Fruit fly (Drosophila melanogaster) whole organism, adult: ENCODE data around the gene CG31681.

Source experiments
- CG11617 ChIP-seq: fragments of 200-800 bp; sonication (Bioruptor generic); optimal IDR thresholded peaks from 2 replicates; lab custom pipeline; 2017; ENCODE audit warnings: mild to moderate bottlenecking, missing biosample characterization, missing genetic modification reagents, missing genetic modification characterization
- CG12768 ChIP-seq: fragments of 200-800 bp; sonication (Bioruptor generic); optimal IDR thresholded peaks from 2 replicates; lab custom pipeline; 2017; ENCODE audit warnings: missing biosample characterization, missing genetic modification characterization, mild to moderate bottlenecking, moderate library complexity, missing genetic modification reagents
- CG1620 ChIP-seq: fragments of 200-800 bp; sonication (Bioruptor generic); optimal IDR thresholded peaks from 2 replicates; lab custom pipeline; 2016; ENCODE audit warnings: missing biosample characterization, missing genetic modification characterization
- CG33017 ChIP-seq: fragments of 200-800 bp; sonication (Bioruptor generic); optimal IDR thresholded peaks from 2 replicates; lab custom pipeline; 2018; ENCODE audit warnings: missing biosample characterization, mild to moderate bottlenecking, missing genetic modification characterization, moderate library complexity
- CG5204 ChIP-seq: fragments of 200-800 bp; sonication (Bioruptor generic); optimal IDR thresholded peaks from 2 replicates; lab custom pipeline; 2016; ENCODE audit warnings: missing biosample characterization, missing genetic modification characterization
- Clk ChIP-seq: fragments of 200-800 bp; sonication (Bioruptor generic); optimal IDR thresholded peaks from 2 replicates; lab custom pipeline; 2017; ENCODE audit warnings: missing biosample characterization, missing genetic modification characterization
- Mnt ChIP-seq: fragments of 200-800 bp; sonication (Bioruptor generic); optimal IDR thresholded peaks from 2 replicates; lab custom pipeline; 2016; ENCODE audit warnings: missing biosample characterization, mild to moderate bottlenecking, missing genetic modification characterization
- bab1 ChIP-seq: fragments of 200-800 bp; sonication (Bioruptor generic); optimal IDR thresholded peaks from 3 replicates; lab custom pipeline; 2019; ENCODE audit warnings: missing biosample characterization, mild to moderate bottlenecking, missing genetic modification characterization, moderate library complexity
- kay ChIP-seq: fragments of 200-800 bp; sonication (Bioruptor generic); peaks from one replicate; lab custom pipeline; 2016; ENCODE audit warnings: missing biosample characterization, missing genetic modification characterization, borderline replicate concordance
- ovo ChIP-seq: fragments of 200-800 bp; sonication (Bioruptor generic); optimal IDR thresholded peaks from 2 replicates; lab custom pipeline; 2016; ENCODE audit warnings: missing biosample characterization, missing genetic modification characterization
- pad ChIP-seq: fragments of 200-800 bp; sonication (Bioruptor generic); optimal IDR thresholded peaks from 3 replicates; lab custom pipeline; 2017; ENCODE audit warnings: missing biosample characterization, missing genetic modification characterization, mild to moderate bottlenecking, moderate library complexity, missing genetic modification reagents
- tj ChIP-seq: fragments of 200-800 bp; sonication (Bioruptor generic); optimal IDR thresholded peaks from 3 replicates; lab custom pipeline; 2017; ENCODE audit warnings: missing biosample characterization, mild to moderate bottlenecking, missing genetic modification characterization, moderate library complexity
- toe ChIP-seq: fragments of 200-800 bp; sonication (Bioruptor generic); optimal IDR thresholded peaks from 2 replicates; lab custom pipeline; 2016; ENCODE audit warnings: missing biosample characterization, missing genetic modification characterization

DNA sequence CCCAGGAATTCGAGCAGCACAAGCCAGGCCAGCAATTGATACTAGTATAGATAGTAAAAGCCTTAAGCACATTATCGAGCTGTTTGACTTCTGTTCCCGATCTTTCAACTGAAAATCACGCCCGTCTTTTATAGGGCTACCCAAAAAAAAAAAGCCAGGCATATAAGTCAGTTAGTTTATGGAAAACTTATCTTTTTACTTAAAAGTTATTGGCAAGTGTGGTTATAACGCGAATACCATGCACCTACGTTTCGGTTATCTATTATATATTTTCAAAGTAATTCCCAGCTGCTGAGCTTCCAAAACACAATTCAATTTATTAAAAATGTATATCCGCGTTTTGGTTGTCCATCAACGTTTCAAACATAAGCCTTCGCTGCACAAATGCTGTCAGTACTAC lies at the start of gene CG31681:
- TF ChIP-seq CG12768 (GFP tag; lab: Kevin White, UChicago) (no peak), tj (GFP tag; lab: Kevin White, UChicago) (no peak), toe (GFP tag; lab: Kevin White, UChicago) (no peak), pad (GFP tag; lab: Kevin White, UChicago) (no peak), CG33017 (no peak), Clk (no peak), CG11617 (no peak), kay (GFP tag; lab: Kevin White, UChicago) (no peak), Mnt (GFP tag; lab: Kevin White, UChicago) (no peak), bab1 (GFP tag; lab: Kevin White, UChicago) (no peak), CG1620 (GFP tag; lab: Kevin White, UChicago) (no peak), ovo (GFP tag; lab: Kevin White, UChicago) (no peak), CG5204 (no peak)
